Worm (Caenorhabditis elegans): ENCODE data around the gene suex-2.

DNA sequence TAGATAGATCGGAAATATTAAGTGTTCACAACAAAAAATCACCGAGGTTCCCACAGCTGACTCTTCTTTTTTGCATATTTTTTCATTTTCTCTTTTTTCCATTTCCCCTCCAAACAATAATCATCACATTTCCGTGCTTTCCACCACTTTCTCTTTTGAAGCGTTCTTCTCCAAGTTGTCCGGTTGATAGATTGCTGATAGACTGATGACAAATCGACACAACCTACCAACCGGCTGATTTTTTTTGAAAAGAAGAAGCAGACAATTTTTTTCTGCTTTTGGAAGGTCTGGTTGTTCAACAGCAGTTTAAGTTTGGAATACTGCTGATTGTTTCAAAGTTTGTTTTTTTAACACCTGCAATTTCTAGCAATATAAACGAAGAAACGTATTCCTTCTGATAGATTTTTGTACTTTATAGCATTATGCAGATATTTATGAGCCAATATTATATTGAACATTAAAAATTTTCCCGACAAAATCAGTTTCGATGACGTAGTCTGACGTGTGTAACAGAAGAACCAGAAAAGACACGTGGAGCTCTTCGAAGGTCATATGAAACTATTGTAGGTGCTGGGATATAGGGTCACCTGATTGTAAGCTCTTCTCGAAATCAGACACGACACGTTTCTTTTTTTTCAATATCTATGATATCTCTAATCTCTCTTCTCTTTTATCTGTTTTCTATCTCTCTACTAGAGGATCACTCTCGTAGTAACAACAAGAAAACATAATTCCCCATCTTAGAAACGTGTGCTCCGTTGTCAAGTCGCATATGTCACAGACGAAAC lies 6.6 kb downstream of the suex-2 start:
- TF ChIP-seq ztf-4 (tag; optimal IDR thresholded peaks at IDR 0.05) (no peak), ceh-9 (tag; optimal IDR thresholded peaks at IDR 0.05) (no peak), pha-4 (tag; optimal IDR thresholded peaks at IDR 0.05) (no peak), jun-1 (tag; optimal IDR thresholded peaks at IDR 0.05) (no peak), fkh-10 (GFP tag; optimal IDR thresholded peaks at IDR 0.05) (no peak), aly-2 (tag; optimal IDR thresholded peaks at IDR 0.05) (no peak), elt-2 (tag; optimal IDR thresholded peaks at IDR 0.05) (no peak), pqm-1 (tag; optimal IDR thresholded peaks at IDR 0.05) (no peak), egl-27 (tag; optimal IDR thresholded peaks at IDR 0.05) (no peak), unc-62 (GFP tag; optimal IDR thresholded peaks at IDR 0.05) (no peak), tbx-2 (tag; optimal IDR thresholded peaks at IDR 0.05) (no peak), elt-3 (tag; optimal IDR thresholded peaks at IDR 0.05) (no peak)

Measured in whole organism, L3 larva.